Fruit fly (Drosophila melanogaster) whole organism, adult: ENCODE measurements around the gene Peritrophin-A.

ENCODE experiments used
- CG1620 ChIP-seq: fragments of 200-800 bp; sonication (Bioruptor generic); optimal IDR thresholded peaks from 2 replicates; lab custom pipeline; 2016; ENCODE audit warnings: missing biosample characterization, missing genetic modification characterization
- Crg-1 ChIP-seq: fragments of 200-800 bp; sonication (Bioruptor generic); optimal IDR thresholded peaks from 2 replicates; lab custom pipeline; 2016; ENCODE audit warnings: missing biosample characterization, missing genetic modification characterization
- toe ChIP-seq: fragments of 200-800 bp; sonication (Bioruptor generic); optimal IDR thresholded peaks from 2 replicates; lab custom pipeline; 2016; ENCODE audit warnings: missing biosample characterization, missing genetic modification characterization

- TF ChIP-seq Crg-1 (GFP tag; lab: Kevin White, UChicago) (no peak), CG1620 (GFP tag; lab: Kevin White, UChicago) (no peak), toe (GFP tag; lab: Kevin White, UChicago) (no peak)
Observed at dm6 chrX:20238736-20239607, 5.5 kb upstream of the Peritrophin-A start.
